Fruit fly (Drosophila melanogaster) whole organism, pupa: ENCODE data around the gene Atx2.

Source experiments
- CG13204 ChIP-seq: fragments of 200-800 bp; sonication (Bioruptor generic); optimal IDR thresholded peaks from 2 replicates; lab custom pipeline; 2018; ENCODE audit warnings: missing biosample characterization, mild to moderate bottlenecking, missing genetic modification characterization, moderate library complexity
- CG17806 ChIP-seq: fragments of 200-800 bp; sonication (Bioruptor generic); optimal IDR thresholded peaks from 2 replicates; lab custom pipeline; 2018; ENCODE audit warnings: missing biosample characterization, mild to moderate bottlenecking, missing genetic modification characterization, moderate library complexity
- D1 ChIP-seq: fragments of 200-800 bp; sonication (Bioruptor generic); optimal IDR thresholded peaks from 2 replicates; lab custom pipeline; 2018; ENCODE audit warnings: missing biosample characterization, mild to moderate bottlenecking, missing genetic modification characterization, moderate library complexity
- Pif1B ChIP-seq: fragments of 200-800 bp; sonication (Bioruptor generic); optimal IDR thresholded peaks from 3 replicates; lab custom pipeline; 2016; ENCODE audit warnings: missing biosample characterization, missing genetic modification characterization

DNA sequence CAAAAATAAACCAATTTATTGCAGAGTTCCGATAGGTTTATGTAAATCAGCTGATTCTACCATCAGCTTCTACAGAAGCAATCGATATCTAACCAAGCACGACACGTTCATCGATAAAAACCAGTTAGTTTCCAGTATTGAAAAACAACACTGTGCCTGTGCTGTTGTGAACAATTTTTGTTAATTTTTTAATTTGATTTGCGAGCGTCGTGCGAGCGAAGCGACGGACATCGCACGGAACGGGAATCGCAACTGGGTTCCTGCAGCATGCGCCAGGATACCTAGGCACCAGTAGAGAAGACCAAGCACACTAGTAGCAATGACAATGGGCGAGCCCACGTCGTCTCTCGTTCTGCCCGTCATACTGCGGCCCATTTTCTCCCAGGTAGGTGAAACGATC is 36.4 kb upstream of the Atx2 start, which contains the start of the genes Ccm3 and CG6136:
- no peak for TF ChIP-seq CG17806 (tag; lab: Kevin White, UChicago)
- no peak for TF ChIP-seq Pif1B
- no peak for TF ChIP-seq D1 (tag; lab: Kevin White, UChicago)
- no peak for TF ChIP-seq CG13204 (GFP tag; lab: Kevin White, UChicago)
